Worm (Caenorhabditis elegans): Measurements from ENCODE around the gene F01G10.6.

The F01G10.6 gene

ce11 chrIV:10252350-10252792 lies 24.9 kb upstream of the F01G10.6 start:
- TF ChIP-seq rnt-1 (tag; optimal IDR thresholded peaks at IDR 0.05): no peak
- no peak for TF ChIP-seq C38D4.7 (GFP tag; optimal IDR thresholded peaks at IDR 0.05)
- no peak for TF ChIP-seq dve-1 (tag; optimal IDR thresholded peaks at IDR 0.05)
- peak; percentile 20 for TF ChIP-seq ets-4 (tag; optimal IDR thresholded peaks at IDR 0.05)
- TF ChIP-seq fax-1 (tag; optimal IDR thresholded peaks at IDR 0.05): no peak
- no peak for TF ChIP-seq pax-1 (tag; optimal IDR thresholded peaks at IDR 0.05)
- peak; percentile 66 for TF ChIP-seq ref-2 (tag; optimal IDR thresholded peaks at IDR 0.05)
- TF ChIP-seq unc-55 (GFP tag; optimal IDR thresholded peaks at IDR 0.05): peak; percentile 77
- TF ChIP-seq K09A11.1 (tag; optimal IDR thresholded peaks at IDR 0.05; ENCODE audit: insufficient read depth): no peak
- TF ChIP-seq Y22D7AL.16 (tag; optimal IDR thresholded peaks at IDR 0.05): no peak
- TF ChIP-seq hlh-30 (tag; optimal IDR thresholded peaks at IDR 0.05; ENCODE audit: insufficient read depth): peak; percentile 87
- no peak for TF ChIP-seq ahr-1 (tag; optimal IDR thresholded peaks at IDR 0.05)
- TF ChIP-seq hlh-13 (GFP tag; optimal IDR thresholded peaks at IDR 0.05): no peak
- no peak for TF ChIP-seq ttx-3 (tag; optimal IDR thresholded peaks at IDR 0.05)
- TF ChIP-seq pha-4 (tag; optimal IDR thresholded peaks at IDR 0.05): no peak
- no peak for TF ChIP-seq ceh-14 (tag; optimal IDR thresholded peaks at IDR 0.05)
- TF ChIP-seq ceh-18 (tag; optimal IDR thresholded peaks at IDR 0.05): peak; percentile 87
- TF ChIP-seq nfya-1 (tag; optimal IDR thresholded peaks at IDR 0.05): peak; percentile 64
- TF ChIP-seq K02D7.2 (tag; optimal IDR thresholded peaks at IDR 0.05): no peak
- TF ChIP-seq unc-42 (tag; optimal IDR thresholded peaks at IDR 0.05): peak; percentile 77
- TF ChIP-seq ceh-30 (tag; optimal IDR thresholded peaks at IDR 0.05): no peak
- no peak for TF ChIP-seq ceh-45 (GFP tag; IDR thresholded peaks at IDR 0.05)
- TF ChIP-seq C08G9.2 (tag; optimal IDR thresholded peaks at IDR 0.05): peak; percentile 44
- TF ChIP-seq pqm-1 (tag; optimal IDR thresholded peaks at IDR 0.05): peak; percentile 25
- no peak for TF ChIP-seq mec-3 (tag; optimal IDR thresholded peaks at IDR 0.05; ENCODE audit: borderline replicate concordance)
- TF ChIP-seq eyg-1 (tag; optimal IDR thresholded peaks at IDR 0.05): peak; percentile 17
- TF ChIP-seq pros-1 (tag; optimal IDR thresholded peaks at IDR 0.05): peak; percentile 56
- peak; percentile 46 for TF ChIP-seq tbx-2 (tag; optimal IDR thresholded peaks at IDR 0.05)
- peak; percentile 2 for TF ChIP-seq ceh-34 (tag; optimal IDR thresholded peaks at IDR 0.05)
- TF ChIP-seq nhr-11 (tag; optimal IDR thresholded peaks at IDR 0.05): no peak
- TF ChIP-seq ceh-19 (GFP tag; optimal IDR thresholded peaks at IDR 0.05): no peak
- TF ChIP-seq ceh-31 (tag; optimal IDR thresholded peaks at IDR 0.05): peak; percentile 61
- TF ChIP-seq pha-2 (tag; optimal IDR thresholded peaks at IDR 0.05): no peak
- TF ChIP-seq zip-5 (tag; optimal IDR thresholded peaks at IDR 0.05): no peak
- TF ChIP-seq ceh-48 (tag; optimal IDR thresholded peaks at IDR 0.05): no peak
- TF ChIP-seq F13H6.1 (tag; optimal IDR thresholded peaks at IDR 0.05): peak; percentile 38
- TF ChIP-seq pag-3 (tag; optimal IDR thresholded peaks at IDR 0.05; ENCODE audit: borderline replicate concordance): peak; percentile 5

ce11 chrIV:10251764-10252163 lies 24.3 kb upstream of the F01G10.6 start:
- TF ChIP-seq ets-4 (tag; optimal IDR thresholded peaks at IDR 0.05) (no peak), ceh-48 (tag; optimal IDR thresholded peaks at IDR 0.05) (no peak), elt-4 (tag; optimal IDR thresholded peaks at IDR 0.05) (no peak), nhr-232 (tag; optimal IDR thresholded peaks at IDR 0.05) (no peak), ahr-1 (tag; optimal IDR thresholded peaks at IDR 0.05) (no peak), ceh-34 (tag; optimal IDR thresholded peaks at IDR 0.05) (no peak), dve-1 (tag; optimal IDR thresholded peaks at IDR 0.05) (no peak), fkh-10 (GFP tag; optimal IDR thresholded peaks at IDR 0.05) (no peak), C08G9.2 (tag; optimal IDR thresholded peaks at IDR 0.05) (no peak), ceh-31 (tag; optimal IDR thresholded peaks at IDR 0.05) (no peak), nfya-1 (tag; optimal IDR thresholded peaks at IDR 0.05) (no peak), pat-9 (tag; optimal IDR thresholded peaks at IDR 0.05) (no peak), unc-42 (tag; optimal IDR thresholded peaks at IDR 0.05) (no peak), tbx-2 (tag; optimal IDR thresholded peaks at IDR 0.05) (no peak), pha-4 (tag; optimal IDR thresholded peaks at IDR 0.05) (no peak)

Data from whole organism, late embryonic.